Worm (Caenorhabditis elegans) whole organism, L4 larva: Measurements from ENCODE around the gene Y51H4A.6.

Source experiments
- F10B5.3 ChIP-seq: sonication (generic microtip); optimal IDR thresholded peaks from 2 replicates; lab custom pipeline; 2016; ENCODE audit warnings: mild to moderate bottlenecking, missing genetic modification characterization, missing compliant biosample characterization
- F26F4.8 ChIP-seq: fragments of 200-800 bp; sonication (Bioruptor generic); conservative IDR thresholded peaks from 2 replicates; pipeline ENCODE4 v1.3.6; 2022; ENCODE audit warnings: missing genetic modification characterization, missing compliant biosample characterization
- F49E8.2 ChIP-seq: sonication (generic microtip); optimal IDR thresholded peaks from 2 replicates; lab custom pipeline; 2016; ENCODE audit warnings: missing compliant biosample characterization, mild to moderate bottlenecking, missing genetic modification characterization, borderline replicate concordance
- T26A8.4 ChIP-seq: fragments of 200-800 bp; sonication (Bioruptor generic); IDR thresholded peaks from 2 replicates; pipeline ENCODE4 v1.3.6; 2022; ENCODE audit warnings: missing genetic modification characterization, missing compliant biosample characterization
- Y105C5A.15 ChIP-seq: fragments of 200-800 bp; sonication (Bioruptor generic); IDR thresholded peaks from 2 replicates; pipeline ENCODE4 v1.3.6; 2022; ENCODE audit warnings: missing genetic modification characterization, missing compliant biosample characterization
- Y75B8A.6 ChIP-seq: fragments of 200-800 bp; sonication (Bioruptor generic); IDR thresholded peaks from 2 replicates; pipeline ENCODE4 v1.3.6; 2022; ENCODE audit warnings: missing genetic modification reagents, missing genetic modification characterization, missing compliant biosample characterization
- ZK337.2 ChIP-seq: fragments of 200-800 bp; sonication (Bioruptor generic); IDR thresholded peaks from 2 replicates; pipeline ENCODE4 v1.3.6; 2022; ENCODE audit warnings: missing genetic modification reagents, missing genetic modification characterization, missing compliant biosample characterization
- ZK546.5 ChIP-seq, 2 experiments: sonication (generic microtip); optimal IDR thresholded peaks; 2 replicates each; lab custom pipeline; 2017; ENCODE audit warnings: missing biosample characterization in 2 of 2, missing genetic modification characterization in 2 of 2
- aha-1 ChIP-seq: fragments of 150-350 bp; peaks from one replicate; lab custom pipeline; 2014; ENCODE audit warnings: missing biosample characterization, missing genetic modification characterization
- ama-1 ChIP-seq: fragments of 150-350 bp; optimal IDR thresholded peaks from 2 replicates; lab custom pipeline; 2014; ENCODE audit warnings: inconsistent platforms, mixed read lengths
- arid-1 ChIP-seq: fragments of 200-800 bp; sonication (Bioruptor generic); conservative IDR thresholded peaks from 2 replicates; pipeline ENCODE4 v1.3.6; 2022; ENCODE audit warnings: missing genetic modification reagents, missing genetic modification characterization, missing compliant biosample characterization
- attf-4 ChIP-seq: sonication (generic microtip); optimal IDR thresholded peaks from 3 replicates; lab custom pipeline; 2017; ENCODE audit warnings: missing biosample characterization, missing genetic modification characterization
- ceh-32 ChIP-seq: sonication (generic microtip); optimal IDR thresholded peaks from 2 replicates; lab custom pipeline; 2016; ENCODE audit warnings: mild to moderate bottlenecking, missing genetic modification characterization, missing compliant biosample characterization; ENCODE audit not compliant: poor library complexity
- ceh-44 ChIP-seq: fragments of 200-800 bp; sonication (Bioruptor generic); IDR thresholded peaks from 2 replicates; pipeline ENCODE4 v1.3.6; 2022; ENCODE audit warnings: missing genetic modification reagents, missing genetic modification characterization, missing compliant biosample characterization
- ceh-62 ChIP-seq: sonication (generic microtip); optimal IDR thresholded peaks from 2 replicates; lab custom pipeline; 2017; ENCODE audit warnings: missing biosample characterization, missing genetic modification characterization
- ceh-82 ChIP-seq: sonication (generic microtip); optimal IDR thresholded peaks from 2 replicates; lab custom pipeline; 2017; ENCODE audit warnings: missing biosample characterization, missing genetic modification characterization
- ces-1 ChIP-seq: fragments of 150-350 bp; sonication (generic microtip); optimal IDR thresholded peaks from 4 replicates; lab custom pipeline; 2014; ENCODE audit warnings: missing biosample characterization, missing genetic modification reagents, missing genetic modification characterization
- cey-2 ChIP-seq: sonication (generic microtip); optimal IDR thresholded peaks from 3 replicates; lab custom pipeline; 2017; ENCODE audit warnings: missing genetic modification characterization, mild to moderate bottlenecking, missing compliant biosample characterization, antibody characterized with exemption, borderline replicate concordance; ENCODE audit not compliant: insufficient read depth
- ctbp-1 ChIP-seq: fragments of 200-800 bp; sonication (Bioruptor generic); IDR thresholded peaks from 2 replicates; pipeline ENCODE4 v1.3.6; 2022; ENCODE audit warnings: missing genetic modification reagents, missing genetic modification characterization, missing compliant biosample characterization
- daf-16 ChIP-seq, 3 experiments: sonication (generic microtip); optimal IDR thresholded peaks; 2 replicates each; lab custom pipeline; 2016 to 2017; ENCODE audit warnings: missing genetic modification characterization in 3 of 3, missing genetic modification reagents in 3 of 3, mild to moderate bottlenecking in 2 of 3, missing compliant biosample characterization in 2 of 3, missing biosample characterization in 1 of 3, moderate library complexity in 1 of 3
- daf-19 ChIP-seq: fragments of 200-800 bp; sonication (Bioruptor generic); conservative IDR thresholded peaks from 2 replicates; pipeline ENCODE4 v1.3.6; 2022; ENCODE audit warnings: missing genetic modification characterization, missing compliant biosample characterization
- daf-8 ChIP-seq: fragments of 200-800 bp; sonication (Bioruptor generic); IDR thresholded peaks from 2 replicates; pipeline ENCODE4 v1.3.6; 2022; ENCODE audit warnings: missing genetic modification characterization, missing compliant biosample characterization
- dmd-6 ChIP-seq: fragments of 200-800 bp; sonication (Bioruptor generic); IDR thresholded peaks from 2 replicates; pipeline ENCODE4 v1.3.6; 2022; ENCODE audit warnings: missing genetic modification reagents, missing genetic modification characterization, missing compliant biosample characterization
- dmd-9 ChIP-seq: fragments of 200-800 bp; sonication (Bioruptor generic); IDR thresholded peaks from 2 replicates; pipeline ENCODE4 v1.3.6; 2022; ENCODE audit warnings: missing genetic modification reagents, missing genetic modification characterization, missing compliant biosample characterization
- dpl-1 ChIP-seq: fragments of 150-350 bp; optimal IDR thresholded peaks from 2 replicates; lab custom pipeline; 2014; ENCODE audit warnings: missing biosample characterization, missing genetic modification reagents, missing genetic modification characterization
- dve-1 ChIP-seq: sonication (generic microtip); optimal IDR thresholded peaks from 2 replicates; lab custom pipeline; 2017; ENCODE audit warnings: antibody characterized with exemption, mild to moderate bottlenecking, missing genetic modification characterization, missing compliant biosample characterization; ENCODE audit not compliant: insufficient read depth
- fkh-10 ChIP-seq: fragments of 150-350 bp; optimal IDR thresholded peaks from 2 replicates; lab custom pipeline; 2014; ENCODE audit warnings: missing biosample characterization, missing genetic modification reagents, missing genetic modification characterization
- gei-8 ChIP-seq: fragments of 200-800 bp; sonication (Bioruptor generic); optimal IDR thresholded peaks from 2 replicates; lab custom pipeline; 2018; ENCODE audit warnings: mild to moderate bottlenecking, missing genetic modification characterization, missing compliant biosample characterization
- hif-1 ChIP-seq, 2 experiments: sonication (generic microtip); optimal IDR thresholded peaks; 2 replicates each; lab custom pipeline; 2016 to 2017; ENCODE audit warnings: missing compliant biosample characterization in 2 of 2, missing genetic modification characterization in 2 of 2, missing genetic modification reagents in 2 of 2, missing genotype in 2 of 2, mild to moderate bottlenecking in 1 of 2
- hmg-1.1 ChIP-seq: fragments of 200-800 bp; sonication (Bioruptor generic); IDR thresholded peaks from 2 replicates; pipeline ENCODE4 v1.3.6; 2022; ENCODE audit warnings: missing genetic modification reagents, missing genetic modification characterization, missing compliant biosample characterization
- lin-13 ChIP-seq: fragments of 150-350 bp; optimal IDR thresholded peaks from 2 replicates; lab custom pipeline; 2014; ENCODE audit warnings: missing biosample characterization, missing genetic modification reagents, missing genetic modification characterization
- lir-3 ChIP-seq: sonication (generic microtip); optimal IDR thresholded peaks from 2 replicates; lab custom pipeline; 2016; ENCODE audit warnings: mild to moderate bottlenecking, missing genetic modification characterization, missing compliant biosample characterization
- madf-5 ChIP-seq, 2 experiments: fragments of 200-800 bp; sonication (Bioruptor generic); IDR thresholded peaks; 2 replicates each; pipeline ENCODE4 v1.3.6; 2022; ENCODE audit warnings: missing compliant biosample characterization in 2 of 2, missing genetic modification characterization in 2 of 2
- madf-9 ChIP-seq: fragments of 200-800 bp; sonication (Bioruptor generic); conservative IDR thresholded peaks from 2 replicates; pipeline ENCODE4 v1.3.6; 2022; ENCODE audit warnings: missing genetic modification reagents, missing genetic modification characterization, missing compliant biosample characterization
- mdl-1 ChIP-seq, 2 experiments: fragments of 150-350 bp in 1 of 2; sonication (generic microtip) in 1 of 2; optimal IDR thresholded peaks; 2 replicates each; lab custom pipeline; 2014 to 2017; ENCODE audit warnings: missing biosample characterization in 2 of 2, missing genetic modification characterization in 2 of 2
- mdt-29 ChIP-seq: fragments of 200-800 bp; sonication (Bioruptor generic); IDR thresholded peaks from 2 replicates; pipeline ENCODE4 v1.3.6; 2022; ENCODE audit warnings: missing genetic modification reagents, missing genetic modification characterization, missing compliant biosample characterization
- mxl-3 ChIP-seq: fragments of 200-800 bp; sonication (Bioruptor generic); optimal IDR thresholded peaks from 2 replicates; lab custom pipeline; 2018; ENCODE audit warnings: mild to moderate bottlenecking, missing genetic modification characterization, missing compliant biosample characterization
- nhr-111 ChIP-seq: fragments of 200-800 bp; sonication (Bioruptor generic); optimal IDR thresholded peaks from 2 replicates; lab custom pipeline; 2018; ENCODE audit warnings: mild to moderate bottlenecking, missing genetic modification characterization, missing compliant biosample characterization
- nhr-237 ChIP-seq: sonication (generic microtip); optimal IDR thresholded peaks from 2 replicates; lab custom pipeline; 2017; ENCODE audit warnings: missing biosample characterization, missing genetic modification characterization
- nhr-25 ChIP-seq: sonication (generic microtip); optimal IDR thresholded peaks from 2 replicates; lab custom pipeline; 2017; ENCODE audit warnings: missing genetic modification characterization, mild to moderate bottlenecking, missing compliant biosample characterization, antibody characterized with exemption, moderate library complexity, borderline replicate concordance; ENCODE audit not compliant: insufficient read depth
- nhr-28 ChIP-seq: fragments of 150-350 bp; optimal IDR thresholded peaks from 2 replicates; lab custom pipeline; 2014; ENCODE audit warnings: missing biosample characterization, missing genetic modification characterization
- nhr-48 ChIP-seq: sonication (generic microtip); optimal IDR thresholded peaks from 2 replicates; lab custom pipeline; 2016; ENCODE audit warnings: mild to moderate bottlenecking, missing genetic modification characterization, missing compliant biosample characterization
- set-16 ChIP-seq: fragments of 200-800 bp; sonication (Bioruptor generic); IDR thresholded peaks from 2 replicates; pipeline ENCODE4 v1.3.6; 2022; ENCODE audit warnings: missing genetic modification reagents, missing genetic modification characterization, missing compliant biosample characterization
- tag-97 ChIP-seq: fragments of 200-800 bp; sonication (Bioruptor generic); IDR thresholded peaks from 2 replicates; pipeline ENCODE4 v1.3.6; 2022; ENCODE audit warnings: missing genetic modification characterization, missing compliant biosample characterization
- unc-62 ChIP-seq, 3 experiments: fragments of 150-350 bp in 1 of 3; sonication (generic microtip); optimal IDR thresholded peaks in 2 of 3; peaks in 1 of 3; 1 replicate in 1 of 3; 2 replicates in 2 of 3; lab custom pipeline; 2014 to 2017; ENCODE audit warnings: missing biosample characterization in 3 of 3, missing genetic modification characterization in 3 of 3, missing genetic modification reagents in 3 of 3, missing genotype in 1 of 3
- vab-7 ChIP-seq: fragments of 200-800 bp; sonication (Bioruptor generic); IDR thresholded peaks from 2 replicates; pipeline ENCODE4 v1.3.6; 2022; ENCODE audit warnings: missing genetic modification reagents, missing genetic modification characterization, missing compliant biosample characterization
- zfp-2 ChIP-seq: sonication (generic microtip); optimal IDR thresholded peaks from 2 replicates; lab custom pipeline; 2016; ENCODE audit warnings: mild to moderate bottlenecking, missing genetic modification characterization, missing compliant biosample characterization
- zfp-3 ChIP-seq: fragments of 200-800 bp; sonication (Bioruptor generic); conservative IDR thresholded peaks from 2 replicates; pipeline ENCODE4 v1.3.6; 2022; ENCODE audit warnings: missing genetic modification reagents, missing genetic modification characterization, missing compliant biosample characterization
- zip-11 ChIP-seq: fragments of 200-800 bp; sonication (Bioruptor generic); IDR thresholded peaks from 2 replicates; pipeline ENCODE4 v1.3.6; 2022; ENCODE audit warnings: missing genetic modification characterization, missing compliant biosample characterization
- ztf-7 ChIP-seq: fragments of 150-350 bp; optimal IDR thresholded peaks from 2 replicates; lab custom pipeline; 2014; ENCODE audit warnings: missing biosample characterization, missing genetic modification characterization

The Y51H4A.6 gene

ce11 chrIV:16501855-16502254, 31.6 kb upstream of the Y51H4A.6 start (continued):
- peak; percentile 8 for TF ChIP-seq ama-1 (lab: Kevin White, UChicago)
- TF ChIP-seq mdl-1 (tag; optimal IDR thresholded peaks at IDR 0.05; lab: Kevin White, UChicago), result no peak
- no peak for TF ChIP-seq ces-1 (GFP tag; lab: Kevin White, UChicago)
- TF ChIP-seq dmd-6, result peak; percentile 86
- TF ChIP-seq Y105C5A.15, result no peak
- TF ChIP-seq hif-1 (tag; optimal IDR thresholded peaks at IDR 0.05; lab: Kevin White, UChicago), result peak in 1 of 2 experiments; percentile 77
- no peak for TF ChIP-seq daf-19
- TF ChIP-seq aha-1 (tag; lab: Kevin White, UChicago), result peak; percentile 92
- no peak for TF ChIP-seq madf-5 (GFP tag; IDR thresholded peaks at IDR 0.05; lab: Robert Waterston, UW)
- no peak for TF ChIP-seq F26F4.8 (GFP tag; lab: Robert Waterston, UW)
- no peak for TF ChIP-seq nhr-111 (GFP tag; lab: Kevin White, UChicago)
- no peak for TF ChIP-seq nhr-25 (tag; lab: Kevin White, UChicago)
- no peak for TF ChIP-seq nhr-237 (tag; lab: Kevin White, UChicago)
- TF ChIP-seq arid-1 (GFP tag; lab: Robert Waterston, UW), result 0 out of 2 replicates have a peak, but pooled peaks have one; percentile 14
- no peak for TF ChIP-seq ceh-44
- TF ChIP-seq ZK546.5 (tag; optimal IDR thresholded peaks at IDR 0.05; lab: Kevin White, UChicago), result no peak
- no peak for TF ChIP-seq zfp-3 (GFP tag; lab: Robert Waterston, UW)
- no peak for TF ChIP-seq dmd-9 (GFP tag; lab: Robert Waterston, UW)
- no peak for TF ChIP-seq zfp-2 (tag; lab: Kevin White, UChicago)
- no peak for TF ChIP-seq ceh-32 (tag; lab: Kevin White, UChicago)
- TF ChIP-seq mxl-3 (GFP tag; lab: Kevin White, UChicago), result peak; percentile 22
- TF ChIP-seq ceh-62, result no peak
- peak; percentile 38; the same call in 1 of the 2 replicates for TF ChIP-seq set-16 (GFP tag; lab: Robert Waterston, UW)
- TF ChIP-seq ztf-7 (tag; lab: Kevin White, UChicago), result no peak
- TF ChIP-seq F49E8.2 (tag; lab: Kevin White, UChicago), result no peak
- no peak for TF ChIP-seq ctbp-1 (GFP tag; lab: Robert Waterston, UW)
- TF ChIP-seq dpl-1, result peak; percentile 45
- TF ChIP-seq zip-11, result no peak
- no peak for TF ChIP-seq F10B5.3 (tag; lab: Kevin White, UChicago)
- no peak for TF ChIP-seq lir-3 (tag; lab: Kevin White, UChicago)
- peak; percentile 62; the same call in 1 of the 2 replicates for TF ChIP-seq madf-9 (GFP tag; lab: Robert Waterston, UW)
- TF ChIP-seq ceh-82 (tag; lab: Kevin White, UChicago), result no peak
- peak; percentile 55; the same call in 1 of the 2 replicates for TF ChIP-seq T26A8.4 (GFP tag; lab: Robert Waterston, UW)
- peak; percentile 86 for TF ChIP-seq dve-1 (tag; lab: Kevin White, UChicago)
- TF ChIP-seq gei-8, result no peak
- peak; percentile 9 for TF ChIP-seq lin-13 (GFP tag; lab: Kevin White, UChicago)
- no peak for TF ChIP-seq mdt-29 (GFP tag; lab: Robert Waterston, UW)
- TF ChIP-seq attf-4 (tag; lab: Kevin White, UChicago), result no peak
- TF ChIP-seq Y75B8A.6 (GFP tag; lab: Robert Waterston, UW), result no peak
- TF ChIP-seq cey-2 (tag; lab: Kevin White, UChicago), result no peak
- no peak for TF ChIP-seq tag-97 (GFP tag; lab: Robert Waterston, UW)
- TF ChIP-seq nhr-48, result peak; percentile 32
- no peak for TF ChIP-seq daf-8 (GFP tag; lab: Robert Waterston, UW)
- TF ChIP-seq daf-16 (GFP tag; optimal IDR thresholded peaks at IDR 0.05; lab: Kevin White, UChicago), result no peak
- TF ChIP-seq daf-16 (tag; optimal IDR thresholded peaks at IDR 0.05; lab: Kevin White, UChicago), result peak; percentile 75
- TF ChIP-seq hmg-1.1, result peak; percentile 56
- TF ChIP-seq fkh-10 (GFP tag; lab: Kevin White, UChicago), result no peak
- TF ChIP-seq ZK337.2, result no peak
- peak; percentile 68 for TF ChIP-seq nhr-28 (tag; lab: Kevin White, UChicago)
- TF ChIP-seq unc-62 (GFP tag; optimal IDR thresholded peaks at IDR 0.05 in 1 of 2; lab: Kevin White, UChicago), result peak in 1 of 2 experiments; percentile 9
- no peak for TF ChIP-seq unc-62 (tag; optimal IDR thresholded peaks at IDR 0.05; lab: Kevin White, UChicago)
- TF ChIP-seq vab-7 (GFP tag; lab: Robert Waterston, UW), result no peak
